Worm (Caenorhabditis elegans) whole organism, midembryonic: ENCODE results near the gene math-4.

Experiments
- T22C8.4 ChIP-seq: fragments of 200-800 bp; sonication (Bioruptor generic); IDR thresholded peaks from 2 replicates; pipeline ENCODE4 v1.3.6; 2022; ENCODE audit warnings: missing genetic modification characterization, missing compliant biosample characterization
- cog-1 ChIP-seq: sonication (generic microtip); optimal IDR thresholded peaks from 2 replicates; lab custom pipeline; 2016; ENCODE audit warnings: missing genetic modification characterization, missing compliant biosample characterization
- flt-1 ChIP-seq: fragments of 200-800 bp; sonication (Bioruptor generic); IDR thresholded peaks from 2 replicates; pipeline ENCODE4 v1.3.6; 2022; ENCODE audit warnings: missing genetic modification characterization, missing compliant biosample characterization
- klf-2 ChIP-seq: fragments of 200-800 bp; sonication (Bioruptor generic); conservative IDR thresholded peaks from 2 replicates; pipeline ENCODE4 v1.3.6; 2022; ENCODE audit warnings: missing genetic modification reagents, missing genetic modification characterization, missing compliant biosample characterization
- med-1 ChIP-seq: sonication (generic microtip); optimal IDR thresholded peaks from 2 replicates; lab custom pipeline; 2017; ENCODE audit warnings: missing genetic modification characterization, mild to moderate bottlenecking, missing compliant biosample characterization, antibody characterized with exemption, missing genetic modification reagents; ENCODE audit not compliant: insufficient read depth
- tab-1 ChIP-seq: fragments of 200-800 bp; sonication (Bioruptor generic); IDR thresholded peaks from 2 replicates; pipeline ENCODE4 v1.3.6; 2022; ENCODE audit warnings: missing genetic modification characterization, missing compliant biosample characterization
- ztf-23 ChIP-seq: fragments of 200-800 bp; sonication (Bioruptor generic); IDR thresholded peaks from 2 replicates; pipeline ENCODE4 v1.3.6; 2022; ENCODE audit warnings: missing genetic modification reagents, missing genetic modification characterization, missing compliant biosample characterization
- ztf-29 ChIP-seq: fragments of 200-800 bp; sonication (Bioruptor generic); IDR thresholded peaks from 2 replicates; pipeline ENCODE4 v1.3.6; 2022; ENCODE audit warnings: missing genetic modification reagents, missing genetic modification characterization, missing compliant biosample characterization

DNA sequence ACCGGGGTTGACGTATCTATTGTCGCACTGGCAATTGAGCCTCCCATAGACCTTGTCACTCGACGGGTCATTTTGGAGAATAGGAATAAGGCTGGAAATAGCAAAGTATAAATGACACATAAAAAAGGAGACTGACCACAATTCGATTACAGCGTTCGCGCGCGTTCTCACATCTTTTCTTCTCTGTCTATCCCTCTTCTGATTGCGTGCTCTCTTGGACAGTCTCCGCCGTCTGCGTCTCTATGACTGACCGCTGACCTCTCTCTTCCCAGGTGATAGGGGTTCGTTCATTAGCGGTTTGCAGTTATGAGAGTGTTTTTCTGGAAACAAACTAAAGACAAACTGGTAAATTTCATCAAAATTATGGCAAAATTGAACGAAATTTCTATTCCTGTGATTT lies 46.0 kb downstream of the math-4 start, which contains the start of gene ceh-83:
- no peak for TF ChIP-seq flt-1
- no peak for TF ChIP-seq klf-2 (GFP tag; lab: Robert Waterston, UW)
- TF ChIP-seq tab-1 (GFP tag; lab: Robert Waterston, UW): no peak
- TF ChIP-seq T22C8.4 (GFP tag; lab: Robert Waterston, UW): no peak
- no peak for TF ChIP-seq ztf-23
- no peak for TF ChIP-seq ztf-29
- no peak for TF ChIP-seq med-1 (GFP tag; lab: Kevin White, UChicago)
- TF ChIP-seq cog-1 (tag; lab: Kevin White, UChicago): no peak
